Fruit fly (Drosophila melanogaster): ENCODE results near the gene park.

park gene

DNA sequence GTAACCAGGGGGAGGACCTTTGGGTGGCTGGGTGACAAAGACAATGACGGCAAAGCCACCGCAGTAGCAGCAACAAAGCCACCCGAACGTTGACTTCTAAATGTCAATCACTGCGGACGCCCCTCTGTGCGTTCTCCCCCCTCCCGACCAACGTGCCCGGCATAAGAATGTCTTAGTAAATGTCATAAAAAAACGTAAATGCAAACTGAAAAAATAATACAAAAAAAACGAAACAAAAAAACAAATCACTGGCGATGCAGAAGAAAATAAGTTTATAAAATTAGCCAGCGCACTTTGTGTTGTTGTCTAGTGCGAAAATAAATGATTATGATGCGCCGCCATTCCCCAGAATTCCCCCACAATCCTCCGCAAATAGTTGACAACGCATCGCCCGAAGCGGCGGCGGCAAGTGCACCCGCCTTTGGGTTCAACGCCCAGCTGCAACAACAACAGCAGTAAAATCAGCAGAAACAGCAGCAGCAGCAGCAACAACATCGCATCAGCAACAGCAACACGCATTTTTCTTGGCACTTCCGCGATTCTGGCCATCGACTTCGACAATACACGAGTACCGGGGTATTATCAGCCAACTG lies 40.4 kb upstream of the park start:
- TF ChIP-seq CG11617 (GFP tag; optimal IDR thresholded peaks at IDR 0.05) (no peak), CG7101 (tag; optimal IDR thresholded peaks at IDR 0.05) (no peak), CG7045 (GFP tag; optimal IDR thresholded peaks at IDR 0.05) (no peak), kay (GFP tag; ENCODE audit: borderline replicate concordance) (no peak), Mnt (GFP tag; optimal IDR thresholded peaks at IDR 0.05) (no peak), CG5204 (GFP tag; optimal IDR thresholded peaks at IDR 0.05) (no peak), tj (GFP tag; optimal IDR thresholded peaks at IDR 0.05) (no peak), CG33017 (tag; optimal IDR thresholded peaks at IDR 0.05) (no peak), Clk (GFP tag; optimal IDR thresholded peaks at IDR 0.05) (no peak)

dm6 chr3L:21230762-21231161 lies 34.1 kb upstream of the park start:
- TF ChIP-seq Clk (GFP tag; optimal IDR thresholded peaks at IDR 0.05) (no peak), CG7045 (GFP tag; optimal IDR thresholded peaks at IDR 0.05) (no peak), CG11617 (GFP tag; optimal IDR thresholded peaks at IDR 0.05) (no peak)

DNA sequence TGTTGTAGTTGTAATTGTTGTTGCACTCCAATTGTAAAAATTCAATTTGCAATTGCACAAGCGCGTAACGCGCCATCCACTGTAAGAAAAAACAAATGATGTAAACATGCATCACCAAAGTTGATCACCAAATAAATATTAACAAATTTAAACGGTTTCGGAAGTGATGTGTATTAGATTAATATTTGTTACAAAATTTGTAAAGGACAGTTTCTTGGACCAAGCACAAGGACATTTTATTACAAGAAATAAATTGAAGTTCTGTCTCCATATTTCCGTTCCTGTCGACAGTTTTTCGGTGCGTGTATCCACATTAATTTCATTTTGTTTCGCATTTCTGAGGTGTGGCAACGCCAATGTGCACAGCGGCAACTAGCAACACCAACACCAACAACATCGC lies 33.1 kb upstream of the park start:
- TF ChIP-seq CG7101 (tag; optimal IDR thresholded peaks at IDR 0.05) (no peak), tj (GFP tag; optimal IDR thresholded peaks at IDR 0.05) (no peak), CG11617 (GFP tag; optimal IDR thresholded peaks at IDR 0.05) (no peak), CG33017 (tag; optimal IDR thresholded peaks at IDR 0.05) (no peak), CG14711 (tag; optimal IDR thresholded peaks at IDR 0.05) (no peak), ovo (GFP tag; optimal IDR thresholded peaks at IDR 0.05) (no peak), CG12768 (GFP tag; optimal IDR thresholded peaks at IDR 0.05) (no peak), Crg-1 (GFP tag; optimal IDR thresholded peaks at IDR 0.05) (no peak), Mnt (GFP tag; optimal IDR thresholded peaks at IDR 0.05) (no peak), CG1620 (GFP tag; optimal IDR thresholded peaks at IDR 0.05) (no peak), CG7045 (GFP tag; optimal IDR thresholded peaks at IDR 0.05) (no peak), toe (GFP tag; optimal IDR thresholded peaks at IDR 0.05) (no peak), cic (GFP tag; optimal IDR thresholded peaks at IDR 0.05) (no peak), bab1 (GFP tag; optimal IDR thresholded peaks at IDR 0.05) (no peak)

DNA sequence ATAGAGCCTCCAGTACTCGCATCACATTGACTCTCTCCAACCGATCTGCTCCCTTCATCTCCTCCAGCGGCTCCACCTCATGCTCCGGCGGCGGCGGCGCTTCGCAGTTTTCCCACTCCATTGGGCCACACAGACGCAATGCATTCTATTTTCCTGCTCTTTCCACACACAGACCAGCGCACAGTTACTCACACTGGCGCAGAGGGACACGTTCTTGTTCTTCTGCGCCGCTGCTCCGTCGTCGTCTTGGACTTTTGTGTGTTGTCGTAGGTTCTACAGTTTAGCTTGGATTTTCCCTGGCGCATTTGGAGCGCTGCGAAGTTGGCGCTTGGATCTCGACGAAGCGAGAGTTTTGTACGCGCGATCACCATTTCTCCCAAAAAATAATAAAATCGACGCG lies 29.7 kb upstream of the park start, which contains the start of gene Eip78C:
Gene Eip78C (plus strand): TSS at position 301 of the 400 bp plus-strand sequence.
- TF ChIP-seq Crg-1 (GFP tag; optimal IDR thresholded peaks at IDR 0.05) = no peak
- TF ChIP-seq CG33017 (tag; optimal IDR thresholded peaks at IDR 0.05) = no peak
- no peak for TF ChIP-seq tj (GFP tag; optimal IDR thresholded peaks at IDR 0.05)
- no peak for TF ChIP-seq CG7045 (GFP tag; optimal IDR thresholded peaks at IDR 0.05)
- TF ChIP-seq Mnt (GFP tag; optimal IDR thresholded peaks at IDR 0.05) = no peak
- TF ChIP-seq ovo (GFP tag; optimal IDR thresholded peaks at IDR 0.05) = no peak
- TF ChIP-seq toe (GFP tag; optimal IDR thresholded peaks at IDR 0.05) = no peak
- no peak for TF ChIP-seq cic (GFP tag; optimal IDR thresholded peaks at IDR 0.05)
- TF ChIP-seq CG5204 (GFP tag; optimal IDR thresholded peaks at IDR 0.05) = no peak
- no peak for TF ChIP-seq Hr96 (GFP tag; optimal IDR thresholded peaks at IDR 0.05)
- TF ChIP-seq CG12768 (GFP tag; optimal IDR thresholded peaks at IDR 0.05) = no peak
- no peak for TF ChIP-seq CG1620 (GFP tag; optimal IDR thresholded peaks at IDR 0.05)
- no peak for TF ChIP-seq bab1 (GFP tag; optimal IDR thresholded peaks at IDR 0.05)
- no peak for TF ChIP-seq cnc (optimal IDR thresholded peaks at IDR 0.05)

DNA sequence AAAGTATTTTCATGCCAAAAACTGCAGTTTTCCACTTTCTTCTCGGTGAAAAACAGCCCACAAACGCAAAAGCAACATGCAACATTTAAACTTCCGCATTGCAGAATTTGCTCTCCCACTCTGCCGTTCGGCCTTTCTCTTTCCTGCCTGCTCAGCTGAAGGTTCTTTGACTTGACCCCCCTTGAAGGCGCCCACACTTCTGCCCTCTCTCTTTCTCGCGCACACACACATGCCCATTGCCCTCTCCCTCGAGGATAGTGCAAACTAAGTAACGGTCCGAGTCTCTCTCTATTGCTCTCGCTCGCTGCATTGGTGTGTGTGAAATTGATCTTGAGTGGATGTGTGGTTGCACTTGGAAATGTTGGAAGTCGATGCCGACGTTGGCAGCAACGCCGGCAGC lies 29.0 kb upstream of the park start:
- TF ChIP-seq Hr96 (GFP tag; optimal IDR thresholded peaks at IDR 0.05) (no peak), toe (GFP tag; optimal IDR thresholded peaks at IDR 0.05) (no peak), CG1620 (GFP tag; optimal IDR thresholded peaks at IDR 0.05) (no peak), Mnt (GFP tag; optimal IDR thresholded peaks at IDR 0.05) (no peak), cic (GFP tag; optimal IDR thresholded peaks at IDR 0.05) (no peak)

DNA sequence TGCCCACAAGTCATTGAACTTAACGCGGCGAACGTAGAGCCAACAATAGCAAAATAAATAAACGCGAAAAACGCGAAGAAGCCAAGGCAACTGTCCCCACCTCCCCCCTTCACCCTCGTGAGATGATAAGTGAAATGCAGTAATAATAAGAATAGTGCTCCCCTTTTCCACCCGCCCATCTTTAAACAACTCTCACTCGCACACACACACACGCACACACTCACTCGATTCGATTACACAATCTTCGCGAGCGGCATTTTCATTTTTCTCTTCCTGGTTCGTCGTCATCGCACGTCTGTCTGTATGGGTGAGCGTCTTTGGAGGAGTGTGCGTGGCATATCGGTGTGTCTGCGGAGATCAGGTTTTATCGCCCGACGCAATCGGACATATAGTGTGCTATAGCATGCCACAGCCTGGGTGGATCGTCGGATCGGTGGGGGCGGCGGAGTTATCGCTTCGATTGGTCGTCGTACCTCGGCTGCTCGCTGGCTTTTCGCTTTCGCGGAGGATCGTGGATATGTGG lies 28.1 kb upstream of the park start:
- TF ChIP-seq cic (GFP tag; optimal IDR thresholded peaks at IDR 0.05) = peak; percentile 58
- no peak for TF ChIP-seq CG1620 (GFP tag; optimal IDR thresholded peaks at IDR 0.05)

dm6 chr3L:21224274-21224673 lies 27.6 kb upstream of the park start:
- TF ChIP-seq pad (GFP tag; optimal IDR thresholded peaks at IDR 0.05) = no peak
- TF ChIP-seq Crg-1 (GFP tag; optimal IDR thresholded peaks at IDR 0.05) = no peak
- peak; percentile 5 for TF ChIP-seq tj (GFP tag; optimal IDR thresholded peaks at IDR 0.05)
- peak; percentile 13 for TF ChIP-seq CG11617 (GFP tag; optimal IDR thresholded peaks at IDR 0.05)
- TF ChIP-seq cnc (optimal IDR thresholded peaks at IDR 0.05) = no peak
- no peak for TF ChIP-seq CG14711 (tag; optimal IDR thresholded peaks at IDR 0.05)
- TF ChIP-seq CG5204 (GFP tag; optimal IDR thresholded peaks at IDR 0.05) = no peak
- TF ChIP-seq bab1 (GFP tag; optimal IDR thresholded peaks at IDR 0.05) = no peak
- TF ChIP-seq CG7045 (GFP tag; optimal IDR thresholded peaks at IDR 0.05) = peak; percentile 4
- no peak for TF ChIP-seq kay (GFP tag; ENCODE audit: borderline replicate concordance)
- peak; percentile 7 for TF ChIP-seq CG33017 (tag; optimal IDR thresholded peaks at IDR 0.05)
- no peak for TF ChIP-seq Clk (GFP tag; optimal IDR thresholded peaks at IDR 0.05)
- no peak for TF ChIP-seq Hr96 (GFP tag; optimal IDR thresholded peaks at IDR 0.05)
- no peak for TF ChIP-seq CG7101 (tag; optimal IDR thresholded peaks at IDR 0.05)
- TF ChIP-seq toe (GFP tag; optimal IDR thresholded peaks at IDR 0.05) = no peak
- TF ChIP-seq ovo (GFP tag; optimal IDR thresholded peaks at IDR 0.05) = no peak
- no peak for TF ChIP-seq cic (GFP tag; optimal IDR thresholded peaks at IDR 0.05)
- TF ChIP-seq CG12768 (GFP tag; optimal IDR thresholded peaks at IDR 0.05) = no peak
- TF ChIP-seq CG1620 (GFP tag; optimal IDR thresholded peaks at IDR 0.05) = no peak
- no peak for TF ChIP-seq Mnt (GFP tag; optimal IDR thresholded peaks at IDR 0.05)

Measured in whole organism, adult.